Worm (Caenorhabditis elegans) whole organism, early embryonic: ENCODE results near the gene usp-50.

Experiments
- B0310.2 ChIP-seq: sonication (generic microtip); optimal IDR thresholded peaks from 2 replicates; lab custom pipeline; 2016; ENCODE audit warnings: mild to moderate bottlenecking, missing genetic modification characterization, missing compliant biosample characterization
- F13C5.2 ChIP-seq: sonication (generic microtip); optimal IDR thresholded peaks from 2 replicates; lab custom pipeline; 2017; ENCODE audit warnings: mild to moderate bottlenecking, missing genetic modification characterization, inconsistent platforms, missing compliant biosample characterization
- aly-1 ChIP-seq: sonication (generic microtip); optimal IDR thresholded peaks from 2 replicates; lab custom pipeline; 2016; ENCODE audit warnings: missing genetic modification characterization, missing compliant biosample characterization
- ama-1 ChIP-seq: fragments of 150-350 bp; optimal IDR thresholded peaks from 2 replicates; lab custom pipeline; 2014
- ceh-13 ChIP-seq: fragments of 200-800 bp; sonication (Bioruptor generic); optimal IDR thresholded peaks from 2 replicates; lab custom pipeline; 2018; ENCODE audit warnings: mild to moderate bottlenecking, missing genetic modification characterization, missing compliant biosample characterization
- ceh-36 ChIP-seq: sonication (generic microtip); optimal IDR thresholded peaks from 2 replicates; lab custom pipeline; 2016; ENCODE audit warnings: missing genetic modification characterization, inconsistent platforms, missing compliant biosample characterization
- ets-7 ChIP-seq: sonication (generic microtip); optimal IDR thresholded peaks from 2 replicates; lab custom pipeline; 2016; ENCODE audit warnings: missing genotype, missing genetic modification characterization, missing compliant biosample characterization
- flt-1 ChIP-seq: fragments of 200-800 bp; sonication (Bioruptor generic); IDR thresholded peaks from 2 replicates; pipeline ENCODE4 v1.3.6; 2022; ENCODE audit warnings: missing genetic modification characterization, missing compliant biosample characterization
- hmbx-1 ChIP-seq: sonication (generic microtip); optimal IDR thresholded peaks from 2 replicates; lab custom pipeline; 2016; ENCODE audit warnings: mild to moderate bottlenecking, missing genetic modification characterization, missing compliant biosample characterization
- hmg-4 ChIP-seq: fragments of 200-800 bp; sonication (Bioruptor generic); optimal IDR thresholded peaks from 2 replicates; lab custom pipeline; 2018; ENCODE audit warnings: mild to moderate bottlenecking, missing genetic modification characterization, missing compliant biosample characterization
- hnd-1 ChIP-seq: sonication (generic microtip); optimal IDR thresholded peaks from 2 replicates; lab custom pipeline; 2016; ENCODE audit warnings: missing genetic modification characterization, missing compliant biosample characterization
- pes-1 ChIP-seq: fragments of 200-800 bp; sonication (Bioruptor generic); IDR thresholded peaks from 2 replicates; pipeline ENCODE4 v1.3.6; 2022; ENCODE audit warnings: missing genetic modification reagents, missing genetic modification characterization, missing compliant biosample characterization
- scrt-1 ChIP-seq: fragments of 200-800 bp; sonication (Bioruptor generic); IDR thresholded peaks from 2 replicates; pipeline ENCODE4 v1.3.6; 2022; ENCODE audit warnings: missing genetic modification characterization, missing compliant biosample characterization
- sea-1 ChIP-seq: fragments of 200-800 bp; sonication (Bioruptor generic); conservative IDR thresholded peaks from 2 replicates; pipeline ENCODE4 v1.3.6; 2022; ENCODE audit warnings: missing genetic modification characterization, missing compliant biosample characterization
- tbx-11 ChIP-seq: fragments of 200-800 bp; sonication (Bioruptor generic); IDR thresholded peaks from 2 replicates; pipeline ENCODE4 v1.3.6; 2022; ENCODE audit warnings: missing genetic modification characterization, missing compliant biosample characterization
- tbx-37 ChIP-seq: fragments of 200-800 bp; sonication (Bioruptor generic); conservative IDR thresholded peaks from 2 replicates; pipeline ENCODE4 v1.3.6; 2022; ENCODE audit warnings: missing genetic modification reagents, missing genetic modification characterization, missing compliant biosample characterization
- tra-4 ChIP-seq: sonication (generic microtip); optimal IDR thresholded peaks from 2 replicates; lab custom pipeline; 2017; ENCODE audit warnings: missing genetic modification characterization, missing compliant biosample characterization

The usp-50 gene

DNA sequence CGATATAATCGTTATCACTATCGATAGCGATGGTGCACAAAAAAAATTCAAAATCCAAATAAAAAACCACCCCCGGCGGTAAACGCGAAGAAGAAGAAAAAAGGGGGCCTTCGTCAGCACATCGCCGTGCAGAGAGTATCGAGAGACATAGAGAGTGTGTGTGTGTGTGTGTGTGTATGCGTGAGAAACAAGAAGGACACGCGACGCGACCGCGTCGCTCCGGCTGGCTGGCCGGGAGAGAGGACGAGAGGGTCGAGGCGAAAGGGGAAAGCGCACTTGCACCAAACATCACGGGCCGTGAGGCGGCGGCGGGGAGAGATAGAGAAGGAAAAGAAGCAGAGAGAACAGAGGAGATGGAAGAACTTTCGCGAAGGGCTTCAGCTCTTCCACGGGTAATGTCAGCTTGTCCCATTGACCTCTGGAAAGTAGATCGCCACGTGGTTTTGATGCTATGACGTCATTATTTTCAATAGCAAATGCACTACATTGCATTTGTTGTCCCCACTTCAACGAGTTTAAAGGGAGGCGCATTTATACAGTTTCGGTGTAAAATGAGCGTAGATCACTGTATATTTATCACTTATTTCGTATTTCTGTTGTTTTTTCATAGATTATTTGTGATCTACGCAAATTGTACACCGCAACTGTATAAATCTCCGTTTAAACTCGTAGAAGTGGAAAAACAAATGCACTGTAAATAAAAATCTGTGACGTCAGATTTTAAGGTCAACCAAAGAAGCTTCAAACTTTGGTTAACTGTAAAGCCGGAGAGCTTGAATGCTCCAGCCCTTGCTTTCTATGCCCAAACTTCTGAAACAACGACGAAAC, 26.7 kb downstream of the usp-50 start, which contains the start of gene Y59A8B.24:
Y59A8B.24 (plus strand) TSS at position 778 of the 828 bp plus-strand sequence.
- TF ChIP-seq flt-1 (GFP tag; lab: Robert Waterston, UW) (peak; percentile 37; the same call in 1 of the 2 replicates), ets-7 (tag; lab: Kevin White, UChicago) (no peak), hmg-4 (GFP tag; lab: Kevin White, UChicago) (peak; percentile 78), scrt-1 (GFP tag; lab: Robert Waterston, UW) (peak; percentile 57; the same call in 1 of the 2 replicates), ama-1 (no peak), tbx-11 (GFP tag; lab: Robert Waterston, UW) (no peak), hnd-1 (no peak), ceh-36 (tag; lab: Kevin White, UChicago) (no peak), F13C5.2 (tag; lab: Kevin White, UChicago) (peak; percentile 81), pes-1 (0 out of 2 replicates have a peak, but pooled peaks have one; percentile 7), hmbx-1 (tag; lab: Kevin White, UChicago) (no peak), B0310.2 (tag; lab: Kevin White, UChicago) (no peak), ceh-13 (GFP tag; lab: Kevin White, UChicago) (no peak), sea-1 (GFP tag; lab: Robert Waterston, UW) (peak; percentile 60; the same call in 1 of the 2 replicates), aly-1 (tag; lab: Kevin White, UChicago) (peak; percentile 78), tra-4 (tag; lab: Kevin White, UChicago) (no peak), tbx-37 (GFP tag; lab: Robert Waterston, UW) (no peak)

DNA sequence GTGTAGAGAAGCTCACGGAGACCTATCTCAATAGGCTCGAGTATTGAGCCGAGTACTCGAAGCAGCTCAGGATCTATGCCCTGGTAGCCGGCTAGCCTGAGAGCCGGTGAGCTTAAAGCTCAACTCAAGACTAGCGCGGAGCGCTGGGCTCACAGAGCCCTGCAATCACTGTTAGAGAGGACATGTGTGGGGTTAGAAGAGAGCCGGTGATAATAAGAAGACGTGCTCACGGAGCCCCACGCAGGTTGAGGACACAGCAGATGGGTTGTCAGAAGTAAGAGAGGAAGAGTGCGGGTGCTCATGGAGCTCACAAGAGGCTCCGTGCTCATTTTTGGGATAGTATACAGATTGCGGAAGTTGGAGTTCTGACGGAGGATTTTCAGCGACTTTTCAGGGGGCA, 27.6 kb downstream of the usp-50 start:
- TF ChIP-seq tbx-11 (GFP tag; lab: Robert Waterston, UW): no peak
- TF ChIP-seq ama-1: no peak

DNA sequence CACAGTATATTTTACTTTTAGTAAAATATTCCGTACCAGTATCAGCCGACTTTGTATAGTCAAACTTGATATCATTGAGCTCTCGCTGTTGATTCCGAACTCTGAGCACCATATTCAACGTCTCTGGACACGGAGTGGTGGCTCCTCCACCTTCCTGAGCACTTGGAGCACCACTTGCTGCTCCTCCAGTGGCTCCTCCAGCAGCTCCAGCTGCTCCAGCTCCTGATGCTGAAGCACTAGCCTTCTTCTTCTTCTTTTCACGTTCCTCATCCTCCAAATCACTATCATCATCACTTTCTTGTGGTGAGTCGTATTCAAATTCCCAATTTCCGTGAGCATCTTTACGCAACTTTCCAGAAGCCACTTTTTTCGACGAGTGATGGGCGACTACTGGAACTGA, 31.4 kb downstream of the usp-50 start:
- TF ChIP-seq ama-1 (no peak), scrt-1 (GFP tag; lab: Robert Waterston, UW) (no peak), ceh-36 (tag; lab: Kevin White, UChicago) (no peak), tra-4 (tag; lab: Kevin White, UChicago) (no peak), B0310.2 (tag; lab: Kevin White, UChicago) (no peak), tbx-37 (GFP tag; lab: Robert Waterston, UW) (no peak), sea-1 (GFP tag; lab: Robert Waterston, UW) (no peak), hnd-1 (no peak), F13C5.2 (tag; lab: Kevin White, UChicago) (no peak), flt-1 (GFP tag; lab: Robert Waterston, UW) (no peak), tbx-11 (GFP tag; lab: Robert Waterston, UW) (no peak), hmg-4 (GFP tag; lab: Kevin White, UChicago) (no peak), ceh-13 (GFP tag; lab: Kevin White, UChicago) (no peak), pes-1 (no peak)

DNA sequence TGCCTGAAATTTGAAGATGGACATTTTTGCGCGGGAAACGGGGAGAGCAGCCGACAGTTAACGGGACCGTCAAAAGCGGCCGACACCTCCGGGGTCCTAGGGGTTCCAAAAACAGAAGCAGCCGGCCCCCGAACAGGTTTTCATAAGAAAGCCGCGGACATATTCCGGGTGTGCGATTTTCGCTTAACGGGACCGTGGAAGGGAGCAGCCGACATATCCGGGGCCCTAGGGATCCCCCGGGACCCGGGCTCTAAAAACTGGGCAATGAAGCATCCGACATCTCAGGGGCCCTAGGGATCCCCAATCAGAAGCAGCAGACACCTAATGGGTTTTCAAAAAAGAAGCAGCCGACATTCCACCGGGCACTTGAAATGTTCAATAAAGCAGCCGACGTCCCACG, 37.8 kb downstream of the usp-50 start:
- peak; percentile 42; the same call in 1 of the 2 replicates for TF ChIP-seq scrt-1 (GFP tag; lab: Robert Waterston, UW)
- TF ChIP-seq hmbx-1 (tag; lab: Kevin White, UChicago): no peak

DNA sequence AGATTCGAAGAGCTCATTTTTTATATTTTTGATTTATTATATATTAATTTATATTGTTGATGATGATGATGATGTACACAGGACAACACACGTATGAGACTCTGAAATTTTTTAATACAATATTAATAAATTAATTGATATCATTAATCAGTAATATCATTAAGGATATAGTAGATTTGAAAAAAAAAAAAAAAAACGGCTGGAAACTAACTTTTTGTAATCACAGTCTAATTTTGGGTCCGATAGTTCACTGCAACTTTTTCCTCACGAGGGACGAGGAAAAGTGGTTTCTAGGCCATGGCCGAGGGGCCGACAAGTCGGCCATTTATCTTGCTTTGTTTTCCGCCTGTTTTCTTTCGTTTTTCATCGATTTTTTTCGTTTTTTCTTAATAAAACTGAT, 42.0 kb downstream of the usp-50 start, which contains the start of gene gck-3:
gck-3 (minus strand) TSS at position 101 of the 400 bp plus-strand sequence.
- no peak for TF ChIP-seq tra-4 (tag; lab: Kevin White, UChicago)

- TF ChIP-seq tbx-37 (GFP tag; lab: Robert Waterston, UW): no peak
- no peak for TF ChIP-seq F13C5.2 (tag; lab: Kevin White, UChicago)
- no peak for TF ChIP-seq hmg-4 (GFP tag; lab: Kevin White, UChicago)
- TF ChIP-seq flt-1 (GFP tag; lab: Robert Waterston, UW): no peak
- TF ChIP-seq ama-1: no peak
- no peak for TF ChIP-seq tra-4 (tag; lab: Kevin White, UChicago)
- no peak for TF ChIP-seq sea-1 (GFP tag; lab: Robert Waterston, UW)
- no peak for TF ChIP-seq ceh-13 (GFP tag; lab: Kevin White, UChicago)
- no peak for TF ChIP-seq scrt-1 (GFP tag; lab: Robert Waterston, UW)
- no peak for TF ChIP-seq hnd-1
- TF ChIP-seq tbx-11 (GFP tag; lab: Robert Waterston, UW): no peak
- TF ChIP-seq pes-1: no peak
- no peak for TF ChIP-seq ets-7 (tag; lab: Kevin White, UChicago)
- no peak for TF ChIP-seq aly-1 (tag; lab: Kevin White, UChicago)
- TF ChIP-seq B0310.2 (tag; lab: Kevin White, UChicago): no peak
- no peak for TF ChIP-seq ceh-36 (tag; lab: Kevin White, UChicago)
- no peak for TF ChIP-seq hmbx-1 (tag; lab: Kevin White, UChicago)
These were observed 53.5 kb downstream of the usp-50 start for ce11 chrV:17978207-17978606.

ce11 chrV:17979789-17980188, 55.1 kb downstream of the usp-50 start, which contains the start of gene snx-6:
Gene snx-6 (minus strand): TSS chrV:17980082.
- TF ChIP-seq ceh-36 (tag; lab: Kevin White, UChicago): no peak
- no peak for TF ChIP-seq sea-1 (GFP tag; lab: Robert Waterston, UW)
- TF ChIP-seq tbx-11 (GFP tag; lab: Robert Waterston, UW): no peak
- no peak for TF ChIP-seq ceh-13 (GFP tag; lab: Kevin White, UChicago)
- no peak for TF ChIP-seq scrt-1 (GFP tag; lab: Robert Waterston, UW)
- no peak for TF ChIP-seq F13C5.2 (tag; lab: Kevin White, UChicago)
- no peak for TF ChIP-seq ets-7 (tag; lab: Kevin White, UChicago)
- no peak for TF ChIP-seq ama-1
- no peak for TF ChIP-seq pes-1
- TF ChIP-seq hmbx-1 (tag; lab: Kevin White, UChicago): no peak
- no peak for TF ChIP-seq hnd-1
- TF ChIP-seq aly-1 (tag; lab: Kevin White, UChicago): no peak
- TF ChIP-seq tra-4 (tag; lab: Kevin White, UChicago): no peak
- TF ChIP-seq flt-1 (GFP tag; lab: Robert Waterston, UW): no peak
